Worm (Caenorhabditis elegans) whole organism, dauer: ENCODE results near the gene noah-2.

Experiments used
- unc-62 ChIP-seq: sonication (generic microtip); optimal IDR thresholded peaks from 2 replicates; lab custom pipeline; 2017; ENCODE audit warnings: missing biosample characterization, missing genetic modification reagents, missing genetic modification characterization

noah-2 gene

ce11 chrIV:14091242-14091641 is at the start of gene noah-2:
TSS of gene noah-2 (plus strand) at chrIV:14091254.
- no peak for TF ChIP-seq unc-62

ce11 chrIV:14043680-14044079 is 47.4 kb upstream of the noah-2 start, which contains the start of gene Y37A1B.7:
TSS of gene Y37A1B.7 (minus strand) at chrIV:14043780.
- TF ChIP-seq unc-62 = no peak

- no peak for TF ChIP-seq unc-62
Observed at ce11 chrIV:14046777-14047176, 44.3 kb upstream of the noah-2 start.

DNA sequence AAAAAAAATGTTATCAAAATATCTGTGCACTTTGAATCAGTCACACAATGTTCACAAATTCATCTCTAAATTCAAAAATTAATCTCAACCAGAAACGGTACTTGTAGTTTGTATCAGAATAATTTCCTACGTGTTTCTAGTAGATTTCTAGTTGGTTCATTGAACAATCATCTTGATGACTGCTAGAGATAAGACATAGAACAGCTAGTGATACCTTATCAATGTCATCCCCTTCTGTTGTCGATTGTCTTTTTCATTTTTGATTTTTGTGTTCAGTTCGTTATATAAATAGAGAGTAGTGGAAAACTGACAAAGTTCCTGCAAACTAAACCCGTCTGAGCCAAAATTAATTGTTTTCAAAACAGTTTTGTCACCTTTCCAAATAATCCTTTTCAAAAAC is 40.6 kb upstream of the noah-2 start:
- no peak for TF ChIP-seq unc-62

- TF ChIP-seq unc-62 = no peak
Observed at ce11 chrIV:14050900-14051299, 40.2 kb upstream of the noah-2 start, which contains the start of gene semo-1. TSS of gene semo-1 (plus strand) at chrIV:14051200.

ce11 chrIV:14060612-14061011 is 30.4 kb upstream of the noah-2 start, which contains the start of gene Y37A1B.4:
TSS of gene Y37A1B.4 (minus strand) at chrIV:14060712.
- TF ChIP-seq unc-62 = no peak

DNA sequence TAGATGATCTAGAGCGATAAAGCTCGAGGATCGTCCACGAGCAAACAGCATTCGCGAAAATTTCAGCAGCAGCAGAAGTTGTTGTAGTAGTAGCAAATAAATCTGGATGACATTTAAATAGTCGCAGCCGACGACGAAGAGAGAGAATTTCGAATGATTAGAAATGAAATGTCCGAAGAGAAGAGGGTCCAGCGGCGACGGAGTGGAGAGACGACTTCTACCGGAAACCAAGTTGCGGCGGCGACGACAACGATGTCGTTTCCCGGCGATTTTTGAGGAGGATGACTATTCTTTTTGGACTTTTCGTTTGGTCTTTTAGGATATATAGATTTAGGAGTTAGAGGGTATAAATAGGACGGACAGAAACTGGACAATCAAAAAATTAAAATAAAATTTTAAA is 24.7 kb upstream of the noah-2 start:
- TF ChIP-seq unc-62 = no peak

ce11 chrIV:14069760-14070159 is 21.3 kb upstream of the noah-2 start, which contains the start of gene lst-4:
TSS of gene lst-4 (minus strand) at chrIV:14069860.
- TF ChIP-seq unc-62 = no peak

ce11 chrIV:14070185-14070991 is 20.7 kb upstream of the noah-2 start:
- no peak for TF ChIP-seq unc-62

DNA sequence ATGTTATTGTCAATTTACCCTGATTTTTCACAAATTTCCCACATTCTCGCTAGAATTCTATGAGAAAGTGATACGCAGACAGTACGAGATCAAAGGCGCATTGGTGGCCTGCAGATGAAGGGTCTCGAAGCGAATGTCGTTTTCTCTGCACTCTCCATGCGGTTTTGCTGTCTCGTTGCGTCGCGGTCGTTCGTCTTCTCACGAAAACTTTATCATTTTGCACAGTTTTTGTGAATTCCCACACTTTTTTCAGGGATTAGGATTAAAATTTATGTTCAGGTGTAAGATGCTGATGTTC is 20.1 kb upstream of the noah-2 start:
- TF ChIP-seq unc-62 = no peak

DNA sequence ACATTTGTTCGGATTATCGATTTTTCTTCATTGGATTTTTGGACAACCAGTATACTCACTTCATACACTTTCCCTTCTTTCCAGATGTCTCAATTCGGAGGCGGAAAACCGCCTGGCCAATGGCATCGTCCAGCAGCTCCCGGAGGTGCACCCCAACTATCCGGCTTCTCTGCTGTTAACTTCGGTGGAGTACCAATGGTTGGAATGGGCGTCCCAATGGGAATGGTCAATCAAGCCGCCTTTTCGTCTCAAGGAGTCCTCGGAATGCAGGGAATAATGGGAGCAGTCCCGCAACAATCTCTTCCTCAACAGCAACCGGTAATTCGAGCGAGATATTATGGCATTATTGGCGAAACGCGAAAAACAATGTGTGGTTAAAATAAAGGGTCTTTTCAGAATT is 19.6 kb upstream of the noah-2 start, which contains the start of gene ccar-1:
TSS of gene ccar-1 (plus strand) at position 83 of the 400 bp plus-strand sequence.
- TF ChIP-seq unc-62 = no peak

ce11 chrIV:14072011-14072649 is 18.9 kb upstream of the noah-2 start:
- no peak for TF ChIP-seq unc-62

- TF ChIP-seq unc-62 = no peak
Observed at ce11 chrIV:14074456-14074855, 16.6 kb upstream of the noah-2 start.

- TF ChIP-seq unc-62 = no peak
Observed at ce11 chrIV:14077135-14077534, 13.9 kb upstream of the noah-2 start, which contains the start of gene cfp-1. TSS of gene cfp-1 (plus strand) at chrIV:14077435.

ce11 chrIV:14082956-14083355 is 8.1 kb upstream of the noah-2 start:
- TF ChIP-seq unc-62 = no peak

DNA sequence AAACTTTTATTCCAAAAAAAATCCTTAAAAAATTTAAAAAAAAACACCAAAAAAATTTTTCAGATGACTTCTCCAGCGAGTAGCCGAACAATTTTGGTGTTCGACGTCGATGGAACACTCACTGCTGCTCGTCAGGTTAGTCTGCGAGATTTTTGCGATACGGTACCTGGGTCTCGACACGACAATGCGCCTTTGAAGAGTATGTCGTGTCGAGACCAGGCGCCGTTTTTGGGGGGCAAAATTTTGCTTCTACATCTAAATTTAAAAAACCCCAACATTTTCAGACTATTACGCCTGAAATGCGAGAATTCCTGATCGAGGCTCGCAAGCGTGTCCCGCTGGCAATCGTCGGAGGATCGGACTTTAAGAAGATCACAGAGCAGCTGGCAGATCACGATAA is 7.5 kb upstream of the noah-2 start, which contains the start of gene F52B11.2:
TSS of gene F52B11.2 (plus strand) at position 64 of the 400 bp plus-strand sequence.
- no peak for TF ChIP-seq unc-62

DNA sequence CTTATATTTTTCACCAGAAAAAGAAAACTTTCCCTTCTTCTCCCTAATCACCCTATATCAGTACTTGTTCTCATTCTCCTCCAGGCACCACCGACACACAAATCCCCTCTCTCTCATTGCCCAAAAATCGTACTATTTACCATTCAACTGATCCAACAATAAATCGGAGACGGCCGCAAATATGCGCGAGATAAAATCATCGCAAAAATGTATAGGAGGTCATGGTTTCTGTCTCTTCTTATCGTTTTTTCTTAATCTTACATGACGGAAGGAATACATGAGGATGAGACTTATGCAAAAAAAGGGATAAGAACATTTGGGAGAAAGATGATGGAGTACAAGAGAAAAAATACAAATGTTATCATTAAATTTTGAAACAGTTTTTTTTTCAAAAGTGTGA is 4.7 kb upstream of the noah-2 start:
- TF ChIP-seq unc-62 = no peak

DNA sequence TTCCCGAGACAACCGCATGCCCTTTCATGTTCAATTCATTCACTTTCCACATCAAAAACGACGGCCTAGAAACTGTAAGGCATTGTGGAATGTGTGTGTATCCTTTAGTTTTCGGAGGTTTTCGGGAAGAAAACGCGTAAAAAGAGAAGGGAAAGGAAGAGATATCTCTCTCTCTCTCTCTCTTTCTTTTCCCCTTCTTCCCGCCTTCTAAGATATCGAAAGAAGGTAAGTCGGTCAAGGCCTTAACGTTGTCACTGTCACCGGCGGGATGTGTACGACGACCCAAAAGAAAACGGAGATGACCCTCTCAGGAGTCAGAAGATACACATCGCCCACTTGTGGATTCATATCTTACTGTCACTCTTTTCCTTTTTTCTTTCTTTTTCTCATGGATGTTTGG is 1.3 kb upstream of the noah-2 start:
- no peak for TF ChIP-seq unc-62
